Fruit fly (Drosophila melanogaster) whole organism, embryonic: ENCODE results near the gene Cyp313a4.
A peak's percentile ranks its signal among the peaks of the same experiment; 100 is the strongest.

Experiments used
- B-H2 ChIP-seq: fragments of 200-800 bp; sonication (Bioruptor generic); optimal IDR thresholded peaks from 2 replicates; lab custom pipeline; 2018; ENCODE audit warnings: missing biosample characterization, mild to moderate bottlenecking, missing genetic modification characterization
- BEAF-32 ChIP-seq: fragments of 200-800 bp; sonication (Bioruptor generic); optimal IDR thresholded peaks from 3 replicates; lab custom pipeline; 2017; ENCODE audit warnings: missing biosample characterization, missing genetic modification characterization, mild to moderate bottlenecking, moderate library complexity, missing genetic modification reagents
- CG11504 ChIP-seq: fragments of 200-800 bp; sonication (Bioruptor generic); optimal IDR thresholded peaks from 3 replicates; lab custom pipeline; 2019; ENCODE audit warnings: missing biosample characterization, mild to moderate bottlenecking, missing genetic modification characterization, moderate library complexity
- CG12071 ChIP-seq: fragments of 200-800 bp; sonication (Bioruptor generic); optimal IDR thresholded peaks from 3 replicates; lab custom pipeline; 2018; ENCODE audit warnings: missing biosample characterization, mild to moderate bottlenecking, missing genetic modification characterization
- CG13287 ChIP-seq: fragments of 200-800 bp; sonication (Bioruptor generic); IDR thresholded peaks from 2 replicates; pipeline ENCODE4 v1.3.6; 2022; ENCODE audit warnings: missing biosample characterization, missing genetic modification characterization; ENCODE audit not compliant: partially characterized antibody
- CG14014 ChIP-seq: fragments of 200-800 bp; sonication (Bioruptor generic); IDR thresholded peaks from 2 replicates; pipeline ENCODE4 v1.3.6; 2022; ENCODE audit warnings: missing biosample characterization, missing genetic modification characterization
- CG14710 ChIP-seq: fragments of 200-800 bp; sonication (Bioruptor generic); optimal IDR thresholded peaks from 3 replicates; lab custom pipeline; 2019; ENCODE audit warnings: missing biosample characterization, mild to moderate bottlenecking, missing genetic modification characterization, moderate library complexity
- CG15696 ChIP-seq: fragments of 200-800 bp; sonication (Bioruptor generic); optimal IDR thresholded peaks from 2 replicates; lab custom pipeline; 2019; ENCODE audit warnings: missing biosample characterization, mild to moderate bottlenecking, missing genetic modification characterization, moderate library complexity
- CG17802 ChIP-seq: fragments of 200-800 bp; sonication (Bioruptor generic); optimal IDR thresholded peaks from 2 replicates; lab custom pipeline; 2018; ENCODE audit warnings: missing biosample characterization, mild to moderate bottlenecking, missing genetic modification characterization, moderate library complexity
- CG18476 ChIP-seq: fragments of 200-800 bp; sonication (Bioruptor generic); optimal IDR thresholded peaks from 2 replicates; lab custom pipeline; 2016; ENCODE audit warnings: missing biosample characterization, mild to moderate bottlenecking, missing genetic modification characterization
- CG2889 ChIP-seq: fragments of 200-800 bp; sonication (Bioruptor generic); IDR thresholded peaks from 3 replicates; pipeline ENCODE4 v1.3.6; 2022; ENCODE audit warnings: missing biosample characterization, missing genetic modification characterization
- CG30020 ChIP-seq: fragments of 200-800 bp; optimal IDR thresholded peaks from 2 replicates; lab custom pipeline; 2019; ENCODE audit warnings: missing biosample characterization, mild to moderate bottlenecking, missing genetic modification characterization, moderate library complexity
- CG30431 ChIP-seq: fragments of 200-800 bp; sonication (Bioruptor generic); optimal IDR thresholded peaks from 2 replicates; lab custom pipeline; 2017; ENCODE audit warnings: missing biosample characterization, missing genetic modification characterization
- CG42726 ChIP-seq: fragments of 200-800 bp; sonication (Bioruptor generic); IDR thresholded peaks from 2 replicates; pipeline ENCODE4 v1.3.6; 2022; ENCODE audit warnings: missing biosample characterization, missing genetic modification characterization; ENCODE audit not compliant: partially characterized antibody
- CG43689 ChIP-seq: fragments of 200-800 bp; sonication (Bioruptor generic); IDR thresholded peaks from 2 replicates; pipeline ENCODE4 v1.3.6; 2022; ENCODE audit warnings: missing biosample characterization, missing genetic modification characterization
- CG4730 ChIP-seq: fragments of 200-800 bp; sonication (Bioruptor generic); IDR thresholded peaks from 2 replicates; pipeline ENCODE4 v1.3.6; 2022; ENCODE audit warnings: missing biosample characterization, missing genetic modification characterization
- CG7556 ChIP-seq: fragments of 200-800 bp; sonication (Bioruptor generic); optimal IDR thresholded peaks from 2 replicates; lab custom pipeline; 2017; ENCODE audit warnings: missing biosample characterization, mild to moderate bottlenecking, missing genetic modification characterization
- CoRest ChIP-seq: fragments of 200-800 bp; sonication (Bioruptor generic); optimal IDR thresholded peaks from 3 replicates; lab custom pipeline; 2018; ENCODE audit warnings: missing biosample characterization, mild to moderate bottlenecking, missing genetic modification characterization, moderate library complexity
- Doc2 ChIP-seq: fragments of 200-800 bp; sonication (Bioruptor generic); IDR thresholded peaks from 2 replicates; pipeline ENCODE4 v1.3.6; 2022; ENCODE audit warnings: missing biosample characterization, missing genetic modification characterization
- Dp ChIP-seq: fragments of 200-800 bp; sonication (Bioruptor generic); optimal IDR thresholded peaks from 2 replicates; lab custom pipeline; 2018; ENCODE audit warnings: missing biosample characterization, mild to moderate bottlenecking, missing genetic modification characterization, moderate library complexity
- Ets97D ChIP-seq: fragments of 200-800 bp; sonication (Bioruptor generic); optimal IDR thresholded peaks from 3 replicates; lab custom pipeline; 2016; ENCODE audit warnings: missing biosample characterization, missing genetic modification characterization
- Lhr ChIP-seq: fragments of 200-800 bp; sonication (Bioruptor generic); optimal IDR thresholded peaks from 3 replicates; lab custom pipeline; 2017; ENCODE audit warnings: mild to moderate bottlenecking, missing biosample characterization, missing genetic modification reagents, missing genetic modification characterization
- Opbp ChIP-seq: fragments of 200-800 bp; sonication (Bioruptor generic); IDR thresholded peaks from 3 replicates; pipeline ENCODE4 v1.3.6; 2022; ENCODE audit warnings: missing biosample characterization, missing genetic modification characterization; ENCODE audit not compliant: partially characterized antibody
- PHDP ChIP-seq: fragments of 200-800 bp; sonication (Bioruptor generic); optimal IDR thresholded peaks from 3 replicates; lab custom pipeline; 2018; ENCODE audit warnings: missing biosample characterization, mild to moderate bottlenecking, missing genetic modification characterization, moderate library complexity
- Pdp1 ChIP-seq, 2 experiments: fragments of 200-800 bp; sonication (Bioruptor generic); optimal IDR thresholded peaks; 3 replicates each; lab custom pipeline; 2016; ENCODE audit warnings: missing biosample characterization in 2 of 2, missing genetic modification characterization in 2 of 2, mild to moderate bottlenecking in 1 of 2, moderate library complexity in 1 of 2
- Poxn ChIP-seq: fragments of 200-800 bp; sonication (Bioruptor generic); IDR thresholded peaks from 2 replicates; pipeline ENCODE4 v1.3.6; 2022; ENCODE audit warnings: missing biosample characterization, missing genetic modification characterization
- Side ChIP-seq: fragments of 200-800 bp; sonication (Bioruptor generic); optimal IDR thresholded peaks from 2 replicates; lab custom pipeline; 2016; ENCODE audit warnings: missing biosample characterization, missing genetic modification characterization
- Sin3A ChIP-seq: fragments of >200 bp; optimal IDR thresholded peaks from 2 replicates; lab custom pipeline; 2018
- Sox100B ChIP-seq: fragments of 200-800 bp; sonication (Bioruptor generic); optimal IDR thresholded peaks from 3 replicates; lab custom pipeline; 2018; ENCODE audit warnings: missing biosample characterization, mild to moderate bottlenecking, missing genetic modification characterization
- ase ChIP-seq: fragments of 200-800 bp; sonication (Bioruptor generic); IDR thresholded peaks from 3 replicates; pipeline ENCODE4 v1.3.6; 2022; ENCODE audit warnings: missing biosample characterization, missing genetic modification characterization
- chinmo ChIP-seq: fragments of 200-800 bp; sonication (Bioruptor generic); IDR thresholded peaks from 4 replicates; pipeline ENCODE4 v1.3.6; 2022; ENCODE audit warnings: missing biosample characterization, missing genetic modification characterization; ENCODE audit not compliant: partially characterized antibody
- crol ChIP-seq: fragments of 200-800 bp; sonication (Bioruptor generic); IDR thresholded peaks from 2 replicates; pipeline ENCODE4 v1.3.6; 2022; ENCODE audit warnings: missing biosample characterization, missing genetic modification characterization
- crp ChIP-seq, 2 experiments: fragments of 200-800 bp; sonication (Bioruptor generic); optimal IDR thresholded peaks; 2 replicates in 1 of 2; 3 replicates in 1 of 2; lab custom pipeline; 2017; ENCODE audit warnings: missing biosample characterization in 2 of 2, missing genetic modification characterization in 2 of 2, mild to moderate bottlenecking in 1 of 2, moderate library complexity in 1 of 2
- dan ChIP-seq: fragments of 200-800 bp; sonication (Bioruptor generic); IDR thresholded peaks from 2 replicates; pipeline ENCODE4 v1.3.6; 2022; ENCODE audit warnings: missing biosample characterization, missing genetic modification characterization
- disco-r ChIP-seq: fragments of 200-800 bp; sonication (Bioruptor generic); optimal IDR thresholded peaks from 2 replicates; lab custom pipeline; 2016; ENCODE audit warnings: missing biosample characterization, missing genetic modification characterization
- gfzf ChIP-seq: fragments of 200-800 bp; sonication (Bioruptor generic); optimal IDR thresholded peaks from 2 replicates; lab custom pipeline; 2016; ENCODE audit warnings: missing biosample characterization, mild to moderate bottlenecking, missing genetic modification characterization, moderate library complexity
- gt ChIP-seq: fragments of 200-800 bp; sonication (Bioruptor generic); IDR thresholded peaks from 2 replicates; pipeline ENCODE4 v1.3.6; 2022; ENCODE audit warnings: missing biosample characterization, missing genetic modification characterization
- insv ChIP-seq, 2 experiments: fragments of 200-800 bp; sonication (Bioruptor generic); optimal IDR thresholded peaks; 3 replicates each; lab custom pipeline; 2016 to 2018; ENCODE audit warnings: missing biosample characterization in 2 of 2, missing genetic modification characterization in 2 of 2
- jumu ChIP-seq: fragments of 200-800 bp; sonication (Bioruptor generic); optimal IDR thresholded peaks from 3 replicates; lab custom pipeline; 2016; ENCODE audit warnings: missing biosample characterization, missing genetic modification characterization
- kay ChIP-seq: fragments of 200-800 bp; sonication (Bioruptor generic); optimal IDR thresholded peaks from 2 replicates; lab custom pipeline; 2016; ENCODE audit warnings: missing biosample characterization, missing genetic modification characterization
- lola ChIP-seq, 3 experiments: fragments of >200 bp in 2 of 3; fragments of 200-800 bp in 1 of 3; sonication (Bioruptor generic) in 1 of 3; optimal IDR thresholded peaks; 2 replicates each; lab custom pipeline; 2017 to 2019; ENCODE audit warnings: missing biosample characterization in 3 of 3, missing genetic modification characterization in 3 of 3, mild to moderate bottlenecking in 1 of 3, moderate library complexity in 1 of 3
- luna ChIP-seq: fragments of 200-800 bp; sonication (Bioruptor generic); optimal IDR thresholded peaks from 2 replicates; lab custom pipeline; 2016; ENCODE audit warnings: missing biosample characterization, missing genetic modification characterization
- nmo ChIP-seq: fragments of 200-800 bp; sonication (Bioruptor generic); optimal IDR thresholded peaks from 2 replicates; lab custom pipeline; 2018; ENCODE audit warnings: missing biosample characterization, mild to moderate bottlenecking, missing genetic modification characterization, moderate library complexity
- oc ChIP-seq: fragments of 200-800 bp; sonication (Bioruptor generic); optimal IDR thresholded peaks from 2 replicates; lab custom pipeline; 2018; ENCODE audit warnings: missing biosample characterization, mild to moderate bottlenecking, missing genetic modification characterization, moderate library complexity
- psq ChIP-seq: fragments of 200-800 bp; sonication (Bioruptor generic); optimal IDR thresholded peaks from 2 replicates; lab custom pipeline; 2017; ENCODE audit warnings: missing biosample characterization, missing genetic modification characterization
- pzg ChIP-seq: fragments of 200-800 bp; sonication (Bioruptor generic); optimal IDR thresholded peaks from 3 replicates; lab custom pipeline; 2018; ENCODE audit warnings: missing biosample characterization, mild to moderate bottlenecking, missing genetic modification characterization, moderate library complexity
- tio ChIP-seq: fragments of 200-800 bp; sonication (Bioruptor generic); optimal IDR thresholded peaks from 2 replicates; lab custom pipeline; 2017; ENCODE audit warnings: missing biosample characterization, missing genetic modification characterization, inconsistent platforms
- tna ChIP-seq: fragments of 200-800 bp; sonication (Bioruptor generic); IDR thresholded peaks from 2 replicates; pipeline ENCODE4 v1.3.6; 2022; ENCODE audit warnings: missing biosample characterization, missing genetic modification characterization; ENCODE audit not compliant: partially characterized antibody
- zf30C ChIP-seq: fragments of 200-800 bp; sonication (Bioruptor generic); optimal IDR thresholded peaks from 3 replicates; lab custom pipeline; 2018; ENCODE audit warnings: missing biosample characterization, mild to moderate bottlenecking, missing genetic modification characterization

Cyp313a4 gene

dm6 chr3R:12691422-12692101, 10.4 kb upstream of the Cyp313a4 start, which contains the start of gene Arp1 (continued):
- TF ChIP-seq crp (GFP tag; optimal IDR thresholded peaks at IDR 0.05; lab: Kevin White, UChicago) (no peak), PHDP (tag; lab: Kevin White, UChicago) (no peak), insv (GFP tag; optimal IDR thresholded peaks at IDR 0.05; lab: Kevin White, UChicago) (no peak), crol (peak; percentile 64; the same call in 1 of the 2 replicates), ase (no peak), Opbp (GFP tag; lab: Robert Waterston, UW) (no peak), Side (GFP tag; lab: Kevin White, UChicago) (no peak), nmo (peak; percentile 39), psq (no peak), lola (GFP tag; optimal IDR thresholded peaks at IDR 0.05; lab: Kevin White, UChicago) (no peak), Lhr (GFP tag; lab: Kevin White, UChicago) (peak; percentile 81), luna (no peak), CG13287 (GFP tag; lab: Robert Waterston, UW) (peak; percentile 23; the same call in 1 of the 2 replicates), CG43689 (GFP tag; lab: Robert Waterston, UW) (no peak), gt (GFP tag; lab: Robert Waterston, UW) (no peak), tna (GFP tag; lab: Robert Waterston, UW) (no peak), dan (GFP tag; lab: Robert Waterston, UW) (no peak), Pdp1 (GFP tag; optimal IDR thresholded peaks at IDR 0.05; lab: Kevin White, UChicago) (peak in 1 of 2 experiments; percentile 41), CG7556 (no peak), zf30C (GFP tag; lab: Kevin White, UChicago) (no peak), tio (GFP tag; lab: Kevin White, UChicago) (no peak), CG14014 (GFP tag; lab: Robert Waterston, UW) (no peak), CoRest (peak; percentile 14), oc (tag; lab: Kevin White, UChicago) (no peak), CG11504 (tag; lab: Kevin White, UChicago) (no peak), CG14710 (tag; lab: Kevin White, UChicago) (peak; percentile 54), CG42726 (GFP tag; lab: Robert Waterston, UW) (0 out of 2 replicates have a peak, but pooled peaks have one; percentile 5), CG15696 (tag; lab: Kevin White, UChicago) (no peak), kay (peak; percentile 9), Sin3A (lab: Kevin White, UChicago) (no peak), Dp (GFP tag; lab: Kevin White, UChicago) (peak; percentile 30), Ets97D (GFP tag; lab: Kevin White, UChicago) (peak; percentile 2), Doc2 (GFP tag; lab: Robert Waterston, UW) (no peak), chinmo (GFP tag; lab: Robert Waterston, UW) (no peak), disco-r (GFP tag; lab: Kevin White, UChicago) (no peak), gfzf (GFP tag; lab: Kevin White, UChicago) (peak; percentile 82), CG17802 (tag; lab: Kevin White, UChicago) (no peak), B-H2 (no peak), CG4730 (no peak), Poxn (GFP tag; lab: Robert Waterston, UW) (no peak), CG2889 (GFP tag; lab: Robert Waterston, UW) (no peak), CG30020 (tag; lab: Kevin White, UChicago) (peak; percentile 28), pzg (GFP tag; lab: Kevin White, UChicago) (peak; percentile 59), CG30431 (GFP tag; lab: Kevin White, UChicago) (no peak), CG18476 (no peak), BEAF-32 (GFP tag; lab: Kevin White, UChicago) (peak; percentile 35), CG12071 (GFP tag; lab: Kevin White, UChicago) (no peak), jumu (GFP tag; lab: Kevin White, UChicago) (no peak), Sox100B (no peak)
